Worm (Caenorhabditis elegans): Measurements from ENCODE around the gene Y50D4C.3.
"Not testable (repeated sequence)": the region's sequence is repeated elsewhere in the genome, so short reads cannot be mapped to it uniquely, and the experiment has no call there.

The Y50D4C.3 gene

ce11 chrV:910588-910987, 34.5 kb downstream of the Y50D4C.3 start:
- TF ChIP-seq ztf-23 (GFP tag; IDR thresholded peaks at IDR 0.05), result no peak

- TF ChIP-seq flt-1 (GFP tag; IDR thresholded peaks at IDR 0.05), result no peak
- TF ChIP-seq ztf-29 (GFP tag; IDR thresholded peaks at IDR 0.05), result no peak
- TF ChIP-seq cog-1 (tag; optimal IDR thresholded peaks at IDR 0.05), result no peak
- TF ChIP-seq ref-1 (GFP tag; conservative IDR thresholded peaks at IDR 0.05), result no peak
- TF ChIP-seq ztf-23 (GFP tag; IDR thresholded peaks at IDR 0.05), result no peak
Measured at ce11 chrV:908681-909080, 36.4 kb downstream of the Y50D4C.3 start.

ce11 chrV:904232-904983, 40.6 kb downstream of the Y50D4C.3 start, which contains the start of gene trm-2A:
Gene trm-2A, plus strand, starts transcription at chrV:904963.
- TF ChIP-seq ztf-23 (GFP tag; IDR thresholded peaks at IDR 0.05), result 0 out of 2 replicates have a peak, but pooled peaks have one; percentile 39
- no peak for TF ChIP-seq T22C8.4 (GFP tag; IDR thresholded peaks at IDR 0.05)

ce11 chrV:903460-903859, 41.6 kb downstream of the Y50D4C.3 start, which contains the start of gene fmo-5:
Gene fmo-5, minus strand, starts transcription at chrV:903665.
- TF ChIP-seq med-1 (GFP tag; optimal IDR thresholded peaks at IDR 0.05; ENCODE audit: insufficient read depth) (no peak), ref-1 (GFP tag; conservative IDR thresholded peaks at IDR 0.05) (no peak), klf-2 (GFP tag; conservative IDR thresholded peaks at IDR 0.05) (no peak), ztf-23 (GFP tag; IDR thresholded peaks at IDR 0.05) (no peak)

- TF ChIP-seq ref-1 (GFP tag; conservative IDR thresholded peaks at IDR 0.05) (no peak), klf-2 (GFP tag; conservative IDR thresholded peaks at IDR 0.05) (no peak), med-1 (GFP tag; optimal IDR thresholded peaks at IDR 0.05; ENCODE audit: insufficient read depth) (no peak), T22C8.4 (GFP tag; IDR thresholded peaks at IDR 0.05) (no peak), flt-1 (GFP tag; IDR thresholded peaks at IDR 0.05) (no peak), tab-1 (GFP tag; IDR thresholded peaks at IDR 0.05) (no peak), ztf-29 (GFP tag; IDR thresholded peaks at IDR 0.05) (no peak), ztf-23 (GFP tag; IDR thresholded peaks at IDR 0.05) (no peak)
Measured at ce11 chrV:899087-899486, 46.0 kb downstream of the Y50D4C.3 start, which contains the start of gene nas-32. Gene nas-32, minus strand, starts transcription at chrV:899187.

ce11 chrV:893437-894018, 51.5 kb downstream of the Y50D4C.3 start, which contains the start of the genes srlf-23 and srlf-20:
Gene srlf-23, minus strand, starts transcription at chrV:893537.
Gene srlf-20, plus strand, starts transcription at chrV:893968.
- TF ChIP-seq ztf-23 (GFP tag; IDR thresholded peaks at IDR 0.05) (no peak), T22C8.4 (GFP tag; IDR thresholded peaks at IDR 0.05) (no peak)

ce11 chrV:890835-891234, 54.2 kb downstream of the Y50D4C.3 start, which contains the start of gene srlf-22:
Gene srlf-22, plus strand, starts transcription at chrV:891135.
- not testable (repeated sequence) for TF ChIP-seq ztf-23 (GFP tag; IDR thresholded peaks at IDR 0.05); klf-2 (GFP tag; conservative IDR thresholded peaks at IDR 0.05); tab-1 (GFP tag; IDR thresholded peaks at IDR 0.05)

ce11 chrV:890423-890822, 54.6 kb downstream of the Y50D4C.3 start, which contains the start of gene srlf-21:
Gene srlf-21, minus strand, starts transcription at chrV:890523.
- TF ChIP-seq ztf-29 (GFP tag; IDR thresholded peaks at IDR 0.05) (no peak), ref-1 (GFP tag; conservative IDR thresholded peaks at IDR 0.05) (no peak), ztf-23 (GFP tag; IDR thresholded peaks at IDR 0.05) (no peak), cog-1 (tag; optimal IDR thresholded peaks at IDR 0.05) (no peak), tab-1 (GFP tag; IDR thresholded peaks at IDR 0.05) (no peak)

Measured in whole organism, midembryonic.